Fruit fly (Drosophila melanogaster) whole organism, embryonic: ENCODE results near the gene teq.

Experiments used
- Abd-B ChIP-seq: fragments of 200-800 bp; sonication (Bioruptor generic); optimal IDR thresholded peaks from 2 replicates; lab custom pipeline; 2018; ENCODE audit warnings: missing biosample characterization, mild to moderate bottlenecking, missing genetic modification characterization, moderate library complexity
- CG11093 ChIP-seq: fragments of 200-800 bp; sonication (Bioruptor generic); IDR thresholded peaks from 3 replicates; pipeline ENCODE4 v1.3.6; 2022; ENCODE audit warnings: missing biosample characterization, missing genetic modification characterization
- CG14667 ChIP-seq: fragments of 200-800 bp; sonication (Bioruptor generic); IDR thresholded peaks from 2 replicates; pipeline ENCODE4 v1.3.6; 2022; ENCODE audit warnings: missing biosample characterization, missing genetic modification characterization
- CG17385 ChIP-seq: fragments of 200-800 bp; sonication (Bioruptor generic); optimal IDR thresholded peaks from 3 replicates; lab custom pipeline; 2018; ENCODE audit warnings: missing biosample characterization, mild to moderate bottlenecking, missing genetic modification characterization
- CG33557 ChIP-seq: fragments of 200-800 bp; sonication (Bioruptor generic); optimal IDR thresholded peaks from 2 replicates; lab custom pipeline; 2019; ENCODE audit warnings: missing biosample characterization, mild to moderate bottlenecking, missing genetic modification characterization, moderate library complexity
- CG34376 ChIP-seq: fragments of 200-800 bp; sonication (Bioruptor generic); optimal IDR thresholded peaks from 2 replicates; lab custom pipeline; 2018; ENCODE audit warnings: missing biosample characterization, mild to moderate bottlenecking, missing genetic modification characterization
- CG8924 ChIP-seq: fragments of 200-800 bp; optimal IDR thresholded peaks from 3 replicates; lab custom pipeline; 2019; ENCODE audit warnings: missing biosample characterization, mild to moderate bottlenecking, missing genetic modification characterization, moderate library complexity
- Mrtf ChIP-seq: fragments of 200-800 bp; sonication (Bioruptor generic); IDR thresholded peaks from 3 replicates; pipeline ENCODE4 v1.3.6; 2022; ENCODE audit warnings: missing biosample characterization, missing genetic modification characterization
- Nf-YA ChIP-seq: fragments of 200-800 bp; sonication (Bioruptor generic); IDR thresholded peaks from 2 replicates; pipeline ENCODE4 v1.3.6; 2022; ENCODE audit warnings: missing biosample characterization, missing genetic modification characterization
- amos ChIP-seq: fragments of 200-800 bp; sonication (Bioruptor generic); IDR thresholded peaks from 2 replicates; pipeline ENCODE4 v1.3.6; 2022; ENCODE audit warnings: missing biosample characterization, missing genetic modification characterization; ENCODE audit not compliant: partially characterized antibody
- br ChIP-seq: fragments of >200 bp; optimal IDR thresholded peaks from 2 replicates; lab custom pipeline; 2017
- stc ChIP-seq: fragments of 200-800 bp; sonication (Bioruptor generic); IDR thresholded peaks from 2 replicates; pipeline ENCODE4 v1.3.6; 2022; ENCODE audit warnings: missing biosample characterization, missing genetic modification characterization
- zf30C ChIP-seq: fragments of 200-800 bp; sonication (Bioruptor generic); optimal IDR thresholded peaks from 3 replicates; lab custom pipeline; 2018; ENCODE audit warnings: missing biosample characterization, mild to moderate bottlenecking, missing genetic modification characterization

dm6 chr3L:9094980-9095425, 20.6 kb downstream of the teq start:
- TF ChIP-seq zf30C (GFP tag; lab: Kevin White, UChicago): no peak
- TF ChIP-seq Nf-YA (GFP tag; lab: Robert Waterston, UW): no peak
- no peak for TF ChIP-seq CG8924 (tag; lab: Kevin White, UChicago)
- no peak for TF ChIP-seq br
- no peak for TF ChIP-seq CG17385 (GFP tag; lab: Kevin White, UChicago)
- TF ChIP-seq amos (GFP tag; lab: Robert Waterston, UW): no peak
- no peak for TF ChIP-seq CG11093 (GFP tag; lab: Robert Waterston, UW)
- TF ChIP-seq Mrtf (GFP tag; lab: Robert Waterston, UW): no peak
- peak; percentile 65 for TF ChIP-seq CG34376 (GFP tag; lab: Kevin White, UChicago)
- no peak for TF ChIP-seq Abd-B
- TF ChIP-seq CG14667 (GFP tag; lab: Robert Waterston, UW): no peak
- TF ChIP-seq CG33557 (GFP tag; lab: Kevin White, UChicago): no peak
- TF ChIP-seq stc (GFP tag; lab: Robert Waterston, UW): no peak
